Fruit fly (Drosophila melanogaster): Measurements from ENCODE around the gene daed.

The daed gene

DNA sequence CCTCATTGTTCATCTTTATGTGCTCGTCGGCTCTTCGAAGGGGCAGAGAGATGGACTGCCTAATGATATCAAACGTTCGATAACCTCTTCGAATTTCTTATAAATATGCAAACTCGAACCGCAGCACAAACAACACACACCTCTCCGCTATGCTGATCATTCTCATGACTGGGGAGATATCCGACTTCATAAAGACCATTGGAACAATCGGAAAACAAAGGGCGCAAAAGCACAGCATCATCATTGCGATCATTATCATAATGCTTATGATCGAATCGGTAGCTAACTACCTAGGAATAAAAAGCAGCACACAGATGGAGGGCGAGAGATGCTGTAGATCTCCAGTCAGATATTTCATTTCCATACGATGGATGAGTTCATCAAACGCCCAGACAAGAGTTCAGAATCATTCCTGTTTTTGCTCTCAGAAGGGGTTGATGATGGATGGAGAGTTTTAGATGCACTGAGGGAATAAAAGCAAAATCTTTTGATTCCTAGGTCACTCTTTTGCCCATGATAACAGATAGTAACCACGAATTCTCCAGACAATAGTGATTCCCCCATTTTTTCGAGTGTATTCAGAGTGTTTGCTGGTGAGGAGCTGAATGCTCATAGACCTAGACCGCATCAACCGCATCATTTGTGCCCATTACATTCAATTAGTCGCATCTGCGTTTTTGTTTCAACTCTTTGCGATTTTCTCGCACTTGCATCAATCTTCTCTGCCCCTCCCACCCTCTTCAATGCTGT is 49.0 kb downstream of the daed start:
- TF ChIP-seq Xrp1 (GFP tag; IDR thresholded peaks at IDR 0.05): peak; percentile 14; the same call in 1 of the 2 replicates
- TF ChIP-seq chif (GFP tag; optimal IDR thresholded peaks at IDR 0.05): no peak
- peak; percentile 66 for TF ChIP-seq CG12769 (tag; optimal IDR thresholded peaks at IDR 0.05)
- TF ChIP-seq gem (tag; optimal IDR thresholded peaks at IDR 0.05): peak; percentile 2
- TF ChIP-seq D19A (tag; optimal IDR thresholded peaks at IDR 0.05): peak; percentile 12
- TF ChIP-seq Blimp-1 (GFP tag; optimal IDR thresholded peaks at IDR 0.05): peak; percentile 16
- peak; percentile 53; the same call in 1 of the 2 replicates for TF ChIP-seq vvl (GFP tag; IDR thresholded peaks at IDR 0.05)
- TF ChIP-seq unpg (GFP tag; optimal IDR thresholded peaks at IDR 0.05): peak; percentile 27
- 0 out of 3 replicates have a peak, but pooled peaks have one; percentile 17 for TF ChIP-seq CG17361 (GFP tag; IDR thresholded peaks at IDR 0.05)
- TF ChIP-seq zf30C (GFP tag; optimal IDR thresholded peaks at IDR 0.05): peak; percentile 84
- peak; percentile 13 for TF ChIP-seq chn (GFP tag; optimal IDR thresholded peaks at IDR 0.05)
- TF ChIP-seq CoRest (tag; optimal IDR thresholded peaks at IDR 0.05): no peak
- peak in 1 of 2 experiments; percentile 14 for TF ChIP-seq bsh (GFP tag; optimal IDR thresholded peaks at IDR 0.05)
- TF ChIP-seq phol (tag; optimal IDR thresholded peaks at IDR 0.05): peak; percentile 6
- TF ChIP-seq sisA (GFP tag; IDR thresholded peaks at IDR 0.05): no peak
- TF ChIP-seq kni (GFP tag; optimal IDR thresholded peaks at IDR 0.05): peak; percentile 71
- no peak for TF ChIP-seq CG3065 (GFP tag; optimal IDR thresholded peaks at IDR 0.05)
- no peak for TF ChIP-seq CG9609 (GFP tag; optimal IDR thresholded peaks at IDR 0.05)
- no peak for TF ChIP-seq CG3838 (GFP tag; optimal IDR thresholded peaks at IDR 0.05)
- TF ChIP-seq eve (GFP tag; optimal IDR thresholded peaks at IDR 0.05): peak in 1 of 2 experiments; percentile 33
- peak; percentile 68 for TF ChIP-seq CG13894 (tag; optimal IDR thresholded peaks at IDR 0.05)
- TF ChIP-seq CG9932 (GFP tag; IDR thresholded peaks at IDR 0.05): no peak; the same call in 1 of the 2 replicates
- peak; percentile 43 for TF ChIP-seq CG1603 (tag; optimal IDR thresholded peaks at IDR 0.05)
- peak; percentile 13 for TF ChIP-seq CG2712 (tag; optimal IDR thresholded peaks at IDR 0.05)
- TF ChIP-seq zfh2 (GFP tag; optimal IDR thresholded peaks at IDR 0.05): no peak
- no peak for TF ChIP-seq fru (optimal IDR thresholded peaks at IDR 0.05)
- TF ChIP-seq dmrt11E (tag; optimal IDR thresholded peaks at IDR 0.05): peak; percentile 17
- TF ChIP-seq az2 (GFP tag; optimal IDR thresholded peaks at IDR 0.05): no peak
- TF ChIP-seq sd (tag; optimal IDR thresholded peaks at IDR 0.05): peak; percentile 44
- TF ChIP-seq pum (GFP tag; optimal IDR thresholded peaks at IDR 0.05): no peak
- peak; percentile 24; the same call in 1 of the 3 replicates for TF ChIP-seq row (GFP tag; IDR thresholded peaks at IDR 0.05)
- no peak for TF ChIP-seq Adf1 (GFP tag; IDR thresholded peaks at IDR 0.05)
- no peak for TF ChIP-seq CG1832 (GFP tag; optimal IDR thresholded peaks at IDR 0.05)
- no peak for TF ChIP-seq Usf (GFP tag; optimal IDR thresholded peaks at IDR 0.05)
- TF ChIP-seq gsb (GFP tag; IDR thresholded peaks at IDR 0.05): 0 out of 2 replicates have a peak, but pooled peaks have one; percentile 13
- no peak for TF ChIP-seq sug (tag; optimal IDR thresholded peaks at IDR 0.05)
- TF ChIP-seq abd-A (tag; optimal IDR thresholded peaks at IDR 0.05): peak; percentile 82
- no peak for TF ChIP-seq CG14050 (GFP tag; IDR thresholded peaks at IDR 0.05)
- TF ChIP-seq pros (GFP tag; optimal IDR thresholded peaks at IDR 0.05): peak; percentile 6
- peak; percentile 51 for TF ChIP-seq Med (GFP tag)
- TF ChIP-seq ranshi (GFP tag; IDR thresholded peaks at IDR 0.05): 0 out of 2 replicates have a peak, but pooled peaks have one; percentile 5
- peak; percentile 8 for TF ChIP-seq lab (GFP tag; optimal IDR thresholded peaks at IDR 0.05)
- TF ChIP-seq Drgx (GFP tag; IDR thresholded peaks at IDR 0.05): 0 out of 2 replicates have a peak, but pooled peaks have one; percentile 47
- peak; percentile 39 for TF ChIP-seq Kr (GFP tag; optimal IDR thresholded peaks at IDR 0.05)
- no peak for TF ChIP-seq CG31365 (tag; optimal IDR thresholded peaks at IDR 0.05)
- peak; percentile 82; the same call in 2 of the 4 replicates for TF ChIP-seq chinmo (GFP tag; IDR thresholded peaks at IDR 0.05; ENCODE audit: partially characterized antibody)
- no peak for TF ChIP-seq sima (GFP tag; optimal IDR thresholded peaks at IDR 0.05)
- peak; percentile 5; the same call in 1 of the 2 replicates for TF ChIP-seq Rfx (GFP tag; IDR thresholded peaks at IDR 0.05)
- TF ChIP-seq CG7745 (tag; optimal IDR thresholded peaks at IDR 0.05): no peak
